Fruit fly (Drosophila melanogaster): Measurements from ENCODE around the gene CG17721.

Gene CG17721

DNA sequence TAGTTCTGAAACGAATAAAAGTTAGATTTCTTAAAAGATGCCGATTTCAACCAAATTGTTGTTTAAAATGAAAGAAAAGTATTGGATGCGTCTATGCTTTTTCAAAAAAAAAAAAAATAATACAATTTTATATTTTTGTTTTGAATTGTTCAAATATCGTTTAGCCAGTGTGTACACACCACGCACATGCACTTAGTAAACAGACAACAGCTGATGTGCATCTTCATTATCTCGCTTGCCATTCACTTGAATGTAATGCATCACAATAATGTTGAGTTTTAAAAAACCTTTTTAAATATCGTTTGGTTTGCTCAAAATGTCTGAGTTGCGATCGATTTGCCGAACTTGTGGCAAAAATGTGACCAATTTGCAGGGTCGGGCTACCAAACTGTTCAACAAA is 1.1 kb downstream of the CG17721 start, which contains the start of gene CG31441:
Gene CG31441, plus strand, starts transcription at position 246 of the 400 bp plus-strand sequence.
- TF ChIP-seq CG34367 (tag; optimal IDR thresholded peaks at IDR 0.05) (no peak), CG17806 (tag; optimal IDR thresholded peaks at IDR 0.05) (no peak), gl (tag; optimal IDR thresholded peaks at IDR 0.05) (no peak), EcR (GFP tag; optimal IDR thresholded peaks at IDR 0.05) (no peak), CG14655 (GFP tag; optimal IDR thresholded peaks at IDR 0.05) (no peak), CG13204 (GFP tag; optimal IDR thresholded peaks at IDR 0.05) (no peak), rn (GFP tag; IDR thresholded peaks at IDR 0.05) (no peak), CG8159 (tag; optimal IDR thresholded peaks at IDR 0.05) (no peak), Snoo (tag; optimal IDR thresholded peaks at IDR 0.05) (no peak), Pif1A (GFP tag; optimal IDR thresholded peaks at IDR 0.05) (no peak), CG15710 (tag; optimal IDR thresholded peaks at IDR 0.05) (no peak), CG9948 (tag; optimal IDR thresholded peaks at IDR 0.05) (no peak), D1 (tag; optimal IDR thresholded peaks at IDR 0.05) (no peak)

DNA sequence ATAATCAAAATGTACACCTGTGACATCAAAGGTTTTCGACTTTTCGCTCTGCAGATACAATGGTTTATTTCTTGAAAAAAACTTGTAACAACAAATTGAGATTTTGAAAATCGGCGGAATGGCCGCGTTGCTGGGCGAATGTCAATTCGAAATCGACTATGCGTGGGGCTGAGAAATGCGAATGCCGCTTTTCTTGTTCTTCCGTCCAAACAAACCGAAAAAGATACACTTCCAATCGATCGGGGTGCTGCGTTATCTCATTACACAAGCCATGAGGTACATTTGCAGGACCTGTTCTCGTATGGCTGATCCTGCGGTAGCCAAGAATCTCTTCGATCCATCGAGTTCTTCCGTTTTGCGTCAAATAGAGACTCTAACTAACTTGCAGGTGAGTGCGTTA is 2.7 kb downstream of the CG17721 start, which contains the start of gene CG31388:
Gene CG31388, plus strand, starts transcription at position 218 of the 400 bp plus-strand sequence.
- TF ChIP-seq CG14655 (GFP tag; optimal IDR thresholded peaks at IDR 0.05), result no peak
- no peak for TF ChIP-seq CG32121 (GFP tag; IDR thresholded peaks at IDR 0.05)

DNA sequence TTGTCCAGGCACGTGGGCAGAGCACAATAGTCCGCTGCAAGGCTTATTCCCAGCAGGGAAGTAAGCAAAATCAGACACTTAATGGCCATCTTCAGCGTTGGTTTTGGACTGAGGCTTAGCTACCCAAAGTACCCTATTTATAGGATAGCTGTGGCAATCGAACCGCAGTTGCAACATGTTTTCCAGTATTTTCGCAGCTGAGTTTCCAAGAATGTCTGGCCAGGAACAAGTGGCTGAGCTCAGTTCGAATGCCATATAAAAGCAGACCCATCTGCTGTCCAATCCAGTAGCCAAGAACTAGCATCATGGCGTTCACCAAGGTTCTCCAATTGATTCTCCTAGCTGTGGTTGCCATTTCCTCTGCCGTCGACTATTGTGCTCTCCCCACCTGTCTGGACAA is 6.0 kb downstream of the CG17721 start, which contains the start of the genes scpr-B and scpr-A:
Gene scpr-B, minus strand, starts transcription at position 101 of the 400 bp plus-strand sequence.
Gene scpr-A, plus strand, starts transcription at position 293 of the 400 bp plus-strand sequence.
- no peak for TF ChIP-seq CG14655 (GFP tag; optimal IDR thresholded peaks at IDR 0.05)
- TF ChIP-seq CG17806 (tag; optimal IDR thresholded peaks at IDR 0.05), result no peak

DNA sequence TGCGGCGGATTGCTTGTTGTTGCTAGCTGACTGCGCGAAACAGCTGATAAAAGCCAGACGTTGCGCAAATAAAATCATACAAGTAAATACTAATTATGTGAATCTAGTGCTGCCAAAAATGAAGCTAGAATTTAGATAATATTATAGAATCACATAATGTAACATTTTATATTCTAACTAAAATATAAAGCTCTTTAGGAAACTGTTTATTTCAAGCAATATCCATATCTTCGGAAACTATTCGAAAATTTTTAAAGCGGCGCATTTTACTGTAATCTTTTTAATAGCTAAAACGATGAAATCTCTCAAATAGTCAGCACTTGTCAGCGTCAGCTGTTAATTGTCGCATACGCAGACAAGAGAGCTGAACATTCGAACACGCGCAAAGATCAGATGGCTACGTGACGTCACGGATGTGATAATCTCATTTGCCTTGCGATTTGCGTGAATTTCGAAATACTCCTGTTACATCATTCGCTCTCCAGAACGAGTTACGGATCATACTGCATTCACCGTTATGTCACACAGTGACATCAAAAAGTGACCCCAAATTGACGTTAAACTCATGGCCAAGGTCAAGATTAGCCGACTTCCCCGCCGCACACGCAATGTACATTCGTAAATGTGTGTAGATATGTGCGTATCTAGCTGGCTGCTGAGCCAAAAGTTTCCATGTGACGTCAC is 8.3 kb downstream of the CG17721 start:
- TF ChIP-seq EcR (GFP tag; optimal IDR thresholded peaks at IDR 0.05), result peak; percentile 17
- TF ChIP-seq CG8159 (tag; optimal IDR thresholded peaks at IDR 0.05), result no peak
- TF ChIP-seq fd96Ca (GFP tag; IDR thresholded peaks at IDR 0.05), result no peak

DNA sequence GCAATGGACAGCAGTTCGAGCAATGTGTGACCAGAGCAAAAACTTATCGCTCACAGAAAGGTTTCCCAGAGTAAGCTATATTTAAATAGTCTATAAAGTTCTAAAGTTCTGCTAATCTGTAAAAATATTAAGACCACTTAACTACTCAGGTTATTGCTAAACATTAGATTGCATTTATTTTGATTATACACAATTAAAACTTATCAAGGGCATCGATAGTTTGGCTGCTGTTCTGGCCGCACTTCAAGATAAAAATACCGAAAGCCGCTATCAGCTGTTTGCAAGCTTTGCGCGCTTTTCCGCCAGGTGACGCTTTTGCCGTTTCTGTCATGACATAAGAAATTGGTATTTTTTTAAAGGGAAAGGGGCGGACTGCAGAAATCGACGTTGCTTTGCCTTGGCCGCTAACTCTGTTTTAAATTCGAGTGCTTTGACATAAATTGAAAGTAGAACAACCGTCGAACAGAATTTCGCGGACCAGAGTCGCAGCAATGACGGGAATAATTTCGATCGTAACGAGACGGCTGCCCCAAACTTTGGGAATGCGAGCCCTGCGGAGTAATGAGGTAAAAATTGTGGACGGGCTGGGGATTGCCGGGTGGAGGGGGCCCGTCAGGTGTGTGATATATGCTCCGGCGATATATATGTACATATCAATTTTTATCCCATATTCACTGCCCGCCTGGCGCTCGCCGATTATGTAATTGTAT is 9.2 kb downstream of the CG17721 start, which contains the start of the genes CG17734 and CG5214:
Gene CG17734, minus strand, starts transcription at position 49 of the 710 bp plus-strand sequence.
Gene CG5214, plus strand, starts transcription at position 352 of the 710 bp plus-strand sequence.
- TF ChIP-seq CG34367 (tag; optimal IDR thresholded peaks at IDR 0.05) (no peak), Ets98B (GFP tag; IDR thresholded peaks at IDR 0.05) (no peak), CG15710 (tag; optimal IDR thresholded peaks at IDR 0.05) (no peak), Pif1B (GFP tag; optimal IDR thresholded peaks at IDR 0.05) (no peak), CG32121 (GFP tag; IDR thresholded peaks at IDR 0.05) (no peak), CG13204 (GFP tag; optimal IDR thresholded peaks at IDR 0.05) (no peak), gl (tag; optimal IDR thresholded peaks at IDR 0.05) (no peak), Snoo (tag; optimal IDR thresholded peaks at IDR 0.05) (no peak), Pif1A (GFP tag; optimal IDR thresholded peaks at IDR 0.05) (no peak), CG17806 (tag; optimal IDR thresholded peaks at IDR 0.05) (no peak), EcR (GFP tag; optimal IDR thresholded peaks at IDR 0.05) (no peak), CG4496 (GFP tag; IDR thresholded peaks at IDR 0.05) (no peak), fd96Ca (GFP tag; IDR thresholded peaks at IDR 0.05) (no peak)

DNA sequence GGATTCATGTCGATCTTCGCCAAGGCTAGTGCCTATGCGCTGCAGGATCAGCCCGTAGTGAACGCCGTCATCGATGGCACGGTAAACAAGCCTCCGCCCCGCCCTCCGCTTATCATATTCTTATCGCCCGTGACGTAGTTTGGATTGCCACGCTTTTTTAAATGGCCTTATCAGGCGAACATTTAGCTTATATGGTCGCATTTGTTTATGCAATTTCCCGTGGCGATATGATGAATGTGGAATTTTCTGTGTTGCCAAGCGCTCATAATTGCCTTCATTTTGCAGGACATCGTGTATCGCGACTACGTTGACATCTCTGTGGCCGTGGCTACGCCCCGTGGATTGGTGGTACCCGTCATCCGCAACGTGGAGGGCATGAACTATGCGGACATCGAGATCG is 10.9 kb downstream of the CG17721 start:
- TF ChIP-seq CG4496 (GFP tag; IDR thresholded peaks at IDR 0.05) (no peak), CG34367 (tag; optimal IDR thresholded peaks at IDR 0.05) (no peak), Snoo (tag; optimal IDR thresholded peaks at IDR 0.05) (no peak), CG17806 (tag; optimal IDR thresholded peaks at IDR 0.05) (no peak), fd96Ca (GFP tag; IDR thresholded peaks at IDR 0.05) (no peak), Pif1B (GFP tag; optimal IDR thresholded peaks at IDR 0.05) (no peak), CG10348 (GFP tag; IDR thresholded peaks at IDR 0.05) (no peak), Pif1A (GFP tag; optimal IDR thresholded peaks at IDR 0.05) (no peak), CG9948 (tag; optimal IDR thresholded peaks at IDR 0.05) (no peak)

DNA sequence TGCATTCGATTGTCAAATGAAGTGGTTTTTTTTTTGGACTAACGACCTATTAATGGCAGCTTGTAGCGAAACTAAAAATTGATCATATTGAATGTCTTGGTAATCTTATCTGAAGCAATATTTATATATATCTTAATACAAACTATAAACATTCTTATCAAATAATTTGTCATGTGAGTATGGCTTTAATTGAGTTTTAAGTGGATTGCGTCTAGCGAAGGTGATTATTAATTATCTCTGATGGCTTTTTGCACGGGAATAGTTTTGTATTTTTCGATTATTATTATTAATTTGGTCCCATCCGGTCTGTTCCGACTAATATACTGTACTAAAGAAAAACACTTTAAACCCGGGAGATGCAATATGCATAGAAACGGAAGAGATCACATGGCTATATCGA is 11.9 kb downstream of the CG17721 start:
- TF ChIP-seq Snoo (tag; optimal IDR thresholded peaks at IDR 0.05) (no peak), CG10348 (GFP tag; IDR thresholded peaks at IDR 0.05) (no peak), D1 (tag; optimal IDR thresholded peaks at IDR 0.05) (no peak), CG4496 (GFP tag; IDR thresholded peaks at IDR 0.05) (no peak), CG8159 (tag; optimal IDR thresholded peaks at IDR 0.05) (no peak), Ets98B (GFP tag; IDR thresholded peaks at IDR 0.05) (no peak), gl (tag; optimal IDR thresholded peaks at IDR 0.05) (no peak), CG15710 (tag; optimal IDR thresholded peaks at IDR 0.05) (no peak), Pif1B (GFP tag; optimal IDR thresholded peaks at IDR 0.05) (no peak), CG13204 (GFP tag; optimal IDR thresholded peaks at IDR 0.05) (no peak), rn (GFP tag; IDR thresholded peaks at IDR 0.05) (no peak), CG34367 (tag; optimal IDR thresholded peaks at IDR 0.05) (no peak), CG9948 (tag; optimal IDR thresholded peaks at IDR 0.05) (no peak), CG8301 (tag; optimal IDR thresholded peaks at IDR 0.05) (no peak), EcR (GFP tag; optimal IDR thresholded peaks at IDR 0.05) (no peak), CG32121 (GFP tag; IDR thresholded peaks at IDR 0.05) (no peak), Pif1A (GFP tag; optimal IDR thresholded peaks at IDR 0.05) (no peak)
